Worm (Caenorhabditis elegans): ENCODE results near the gene W03G1.5.

W03G1.5 gene

DNA sequence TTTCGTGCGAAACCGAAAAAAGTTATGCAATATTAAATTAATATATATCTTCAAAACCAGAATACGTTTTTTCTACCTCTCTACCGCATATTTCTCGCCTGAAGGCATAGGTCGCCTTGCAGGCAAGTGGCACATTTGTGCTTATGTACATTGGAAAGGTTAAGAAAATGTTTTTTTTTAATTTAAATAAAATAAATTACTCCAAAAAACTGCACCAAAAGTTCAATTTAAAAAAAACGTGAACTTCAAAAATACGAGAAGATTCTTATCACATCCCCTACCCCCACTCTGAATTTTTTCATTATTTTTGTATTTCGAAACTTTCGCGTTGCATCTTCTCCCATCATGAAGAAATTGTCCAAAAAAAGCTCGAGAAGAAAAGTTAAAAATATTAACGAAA is 18.1 kb upstream of the W03G1.5 start, which contains the start of gene W03G1.2:
TSS of gene W03G1.2 (plus strand) at position 301 of the 400 bp plus-strand sequence.
- TF ChIP-seq nfya-1 (tag; optimal IDR thresholded peaks at IDR 0.05) (no peak), ceh-34 (tag; optimal IDR thresholded peaks at IDR 0.05) (no peak), C38D4.7 (GFP tag; optimal IDR thresholded peaks at IDR 0.05) (no peak), odd-2 (tag; optimal IDR thresholded peaks at IDR 0.05) (no peak), unc-86 (tag; optimal IDR thresholded peaks at IDR 0.05) (no peak), ceh-31 (tag; optimal IDR thresholded peaks at IDR 0.05) (no peak)

DNA sequence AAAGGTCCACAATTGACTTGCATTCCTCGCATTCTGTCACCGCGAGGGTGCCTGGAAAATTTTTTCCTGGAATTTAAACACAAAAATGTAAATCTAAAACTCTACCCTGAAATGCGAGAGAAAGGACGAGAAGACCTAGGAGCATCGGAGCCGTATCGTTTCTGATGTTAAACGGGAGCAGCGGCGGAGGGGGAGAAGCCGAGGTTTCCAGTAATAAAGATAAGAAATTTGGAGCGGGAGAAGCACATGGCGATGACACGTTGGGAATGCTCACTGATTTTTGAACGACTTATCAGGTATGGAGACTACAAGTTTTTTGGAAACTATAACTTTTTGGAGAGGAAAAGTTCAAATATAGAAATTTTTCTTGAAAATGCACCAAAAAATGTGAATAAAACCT is 17.3 kb upstream of the W03G1.5 start, which contains the start of gene asm-3:
TSS of gene asm-3 (minus strand) at position 215 of the 400 bp plus-strand sequence.
- no peak for TF ChIP-seq tbx-7 (tag; optimal IDR thresholded peaks at IDR 0.05)
- no peak for TF ChIP-seq syd-9 (tag; optimal IDR thresholded peaks at IDR 0.05)
- TF ChIP-seq pha-2 (tag; optimal IDR thresholded peaks at IDR 0.05), result no peak
- TF ChIP-seq pha-4 (tag; optimal IDR thresholded peaks at IDR 0.05), result no peak
- no peak for TF ChIP-seq pax-1 (tag; optimal IDR thresholded peaks at IDR 0.05)
- no peak for TF ChIP-seq ceh-22 (tag; optimal IDR thresholded peaks at IDR 0.05)
- no peak for TF ChIP-seq lim-6 (tag; optimal IDR thresholded peaks at IDR 0.05)
- TF ChIP-seq F13H6.1 (tag; optimal IDR thresholded peaks at IDR 0.05), result no peak
- no peak for TF ChIP-seq ref-2 (tag; optimal IDR thresholded peaks at IDR 0.05)
- no peak for TF ChIP-seq unc-55 (GFP tag; optimal IDR thresholded peaks at IDR 0.05)
- TF ChIP-seq eyg-1 (tag; optimal IDR thresholded peaks at IDR 0.05), result no peak
- no peak for TF ChIP-seq ceh-19 (GFP tag; optimal IDR thresholded peaks at IDR 0.05)
- TF ChIP-seq nhr-232 (tag; optimal IDR thresholded peaks at IDR 0.05), result no peak
- TF ChIP-seq ceh-14 (tag; optimal IDR thresholded peaks at IDR 0.05), result no peak

DNA sequence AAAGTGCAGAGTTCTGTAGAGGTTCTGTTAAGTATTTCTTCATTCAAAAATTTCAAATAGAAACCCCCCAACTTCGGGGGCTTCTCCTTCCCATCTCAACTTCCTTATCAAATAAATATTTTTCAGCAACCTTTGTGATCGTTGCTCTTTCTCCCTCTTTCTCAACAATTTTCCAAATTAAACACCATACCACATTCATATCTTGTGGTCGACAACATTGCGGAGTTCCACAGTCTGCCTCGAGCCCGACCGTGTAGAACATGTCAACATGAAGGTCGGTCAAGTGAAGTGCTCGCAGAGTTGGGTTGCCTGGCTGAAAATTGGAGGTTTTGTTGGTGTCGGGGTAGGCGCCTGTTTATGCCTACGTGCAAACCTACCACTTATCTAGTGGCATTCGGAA is 16.3 kb upstream of the W03G1.5 start:
- TF ChIP-seq F13H6.1 (tag; optimal IDR thresholded peaks at IDR 0.05) (no peak), elt-4 (tag; optimal IDR thresholded peaks at IDR 0.05) (no peak), fkh-6 (tag; optimal IDR thresholded peaks at IDR 0.05) (no peak), zip-5 (tag; optimal IDR thresholded peaks at IDR 0.05) (no peak), elt-2 (tag; optimal IDR thresholded peaks at IDR 0.05) (no peak), rnt-1 (tag; optimal IDR thresholded peaks at IDR 0.05) (no peak), pat-9 (tag; optimal IDR thresholded peaks at IDR 0.05) (no peak), lin-11 (tag; optimal IDR thresholded peaks at IDR 0.05) (no peak), unc-55 (GFP tag; optimal IDR thresholded peaks at IDR 0.05) (no peak), hlh-15 (tag; optimal IDR thresholded peaks at IDR 0.05) (no peak), ceh-31 (tag; optimal IDR thresholded peaks at IDR 0.05) (no peak), ceh-45 (GFP tag; IDR thresholded peaks at IDR 0.05) (no peak), hlh-30 (tag; optimal IDR thresholded peaks at IDR 0.05; ENCODE audit: insufficient read depth) (no peak), madf-2 (tag; optimal IDR thresholded peaks at IDR 0.05) (no peak), dve-1 (tag; optimal IDR thresholded peaks at IDR 0.05) (no peak), C38D4.7 (GFP tag; optimal IDR thresholded peaks at IDR 0.05) (no peak)

DNA sequence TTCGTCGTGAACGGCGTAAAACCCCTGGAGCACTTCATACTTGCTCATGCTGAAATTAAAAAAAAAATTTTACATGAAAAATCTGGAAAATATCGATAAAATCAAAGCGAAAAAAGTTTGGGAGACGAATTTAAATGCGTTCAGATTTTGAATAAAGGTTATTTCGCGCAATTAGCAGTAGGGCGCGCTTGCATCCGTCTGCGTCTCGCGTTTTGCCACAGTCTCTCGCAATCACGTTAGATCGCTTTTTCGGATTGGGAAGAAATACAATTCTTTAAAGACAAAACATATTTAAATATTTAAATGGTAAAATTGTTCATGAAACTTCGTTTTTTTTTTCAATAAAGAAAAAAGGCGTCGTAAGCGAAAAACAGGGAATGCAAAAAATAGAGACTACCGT is 13.1 kb upstream of the W03G1.5 start, which contains the start of gene pig-1:
TSS of gene pig-1 (minus strand) at position 49 of the 400 bp plus-strand sequence.
- TF ChIP-seq ceh-14 (tag; optimal IDR thresholded peaks at IDR 0.05) (no peak), ceh-31 (tag; optimal IDR thresholded peaks at IDR 0.05) (peak; percentile 45), ceh-24 (tag; optimal IDR thresholded peaks at IDR 0.05) (no peak), unc-42 (tag; optimal IDR thresholded peaks at IDR 0.05) (peak; percentile 62), unc-55 (GFP tag; optimal IDR thresholded peaks at IDR 0.05) (peak; percentile 15), nfya-1 (tag; optimal IDR thresholded peaks at IDR 0.05) (peak; percentile 20)

DNA sequence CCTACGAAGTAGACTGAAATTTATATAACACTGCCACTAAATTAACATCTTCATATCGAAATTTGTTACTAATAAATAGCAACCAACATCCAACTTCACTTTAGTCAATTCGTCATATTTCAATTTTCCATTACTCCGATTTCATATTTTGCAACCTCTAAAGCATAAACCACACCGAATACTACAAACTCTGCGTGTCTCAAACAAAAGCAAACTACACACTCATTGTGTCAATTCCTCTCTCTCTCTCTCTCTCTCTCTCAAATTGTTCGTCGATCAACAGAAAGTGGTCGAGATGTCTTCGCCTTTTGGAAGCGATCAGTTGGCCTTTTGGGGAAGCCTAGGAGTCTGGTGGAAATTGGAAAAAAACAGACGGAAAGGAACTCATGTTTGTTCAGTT is 1.8 kb downstream of the W03G1.5 start:
- TF ChIP-seq lim-6 (tag; optimal IDR thresholded peaks at IDR 0.05), result no peak
- TF ChIP-seq npax-4 (tag; optimal IDR thresholded peaks at IDR 0.05), result no peak
- TF ChIP-seq pqm-1 (tag; optimal IDR thresholded peaks at IDR 0.05), result no peak
- TF ChIP-seq dmd-4 (tag; optimal IDR thresholded peaks at IDR 0.05; ENCODE audit: borderline replicate concordance), result no peak
- TF ChIP-seq pros-1 (tag; optimal IDR thresholded peaks at IDR 0.05), result no peak
- TF ChIP-seq lin-11 (tag; optimal IDR thresholded peaks at IDR 0.05), result no peak
